Fruit fly (Drosophila melanogaster): ENCODE measurements around the gene CG3558.

The CG3558 gene

dm6 chr2L:3034969-3035368 is 42.3 kb downstream of the CG3558 start, which contains the start of gene CG17258:
TSS of gene CG17258 (minus strand) at chr2L:3035348.
- TF ChIP-seq Mnt (GFP tag; optimal IDR thresholded peaks at IDR 0.05) (no peak), CG33017 (tag; optimal IDR thresholded peaks at IDR 0.05) (no peak), CG11617 (GFP tag; optimal IDR thresholded peaks at IDR 0.05) (no peak), Clk (GFP tag; optimal IDR thresholded peaks at IDR 0.05) (no peak), CG12768 (GFP tag; optimal IDR thresholded peaks at IDR 0.05) (no peak), CG14711 (tag; optimal IDR thresholded peaks at IDR 0.05) (no peak), CG1620 (GFP tag; optimal IDR thresholded peaks at IDR 0.05) (no peak), kay (GFP tag; ENCODE audit: borderline replicate concordance) (no peak), Crg-1 (GFP tag; optimal IDR thresholded peaks at IDR 0.05) (no peak), CG7045 (GFP tag; optimal IDR thresholded peaks at IDR 0.05) (no peak), cnc (optimal IDR thresholded peaks at IDR 0.05) (no peak), cic (GFP tag; optimal IDR thresholded peaks at IDR 0.05) (no peak), pad (GFP tag; optimal IDR thresholded peaks at IDR 0.05) (no peak), toe (GFP tag; optimal IDR thresholded peaks at IDR 0.05) (no peak), Hr96 (GFP tag; optimal IDR thresholded peaks at IDR 0.05) (no peak), CG5204 (GFP tag; optimal IDR thresholded peaks at IDR 0.05) (no peak), CG7101 (tag; optimal IDR thresholded peaks at IDR 0.05) (no peak), ovo (GFP tag; optimal IDR thresholded peaks at IDR 0.05) (no peak), bab1 (GFP tag; optimal IDR thresholded peaks at IDR 0.05) (no peak)

dm6 chr2L:3037153-3037579 is 44.5 kb downstream of the CG3558 start, which contains the start of the genes CG17260 and SerRS:
TSS of gene CG17260 (plus strand) at chr2L:3037230.
TSS of gene SerRS (minus strand) at chr2L:3037403.
- peak; percentile 93 for TF ChIP-seq Crg-1 (GFP tag; optimal IDR thresholded peaks at IDR 0.05)
- no peak for TF ChIP-seq CG5204 (GFP tag; optimal IDR thresholded peaks at IDR 0.05)
- TF ChIP-seq CG14711 (tag; optimal IDR thresholded peaks at IDR 0.05) = peak; percentile 92
- TF ChIP-seq Mnt (GFP tag; optimal IDR thresholded peaks at IDR 0.05) = peak; percentile 92
- peak; percentile 95 for TF ChIP-seq CG7101 (tag; optimal IDR thresholded peaks at IDR 0.05)
- peak; percentile 90 for TF ChIP-seq CG33017 (tag; optimal IDR thresholded peaks at IDR 0.05)
- peak; percentile 96 for TF ChIP-seq CG12768 (GFP tag; optimal IDR thresholded peaks at IDR 0.05)
- peak; percentile 84 for TF ChIP-seq Hr96 (GFP tag; optimal IDR thresholded peaks at IDR 0.05)
- TF ChIP-seq kay (GFP tag; ENCODE audit: borderline replicate concordance) = peak; percentile 99
- TF ChIP-seq Clk (GFP tag; optimal IDR thresholded peaks at IDR 0.05) = peak; percentile 78
- peak; percentile 93 for TF ChIP-seq tj (GFP tag; optimal IDR thresholded peaks at IDR 0.05)
- TF ChIP-seq CG11617 (GFP tag; optimal IDR thresholded peaks at IDR 0.05) = peak; percentile 86
- TF ChIP-seq ovo (GFP tag; optimal IDR thresholded peaks at IDR 0.05) = peak; percentile 34
- TF ChIP-seq bab1 (GFP tag; optimal IDR thresholded peaks at IDR 0.05) = peak; percentile 95
- peak; percentile 88 for TF ChIP-seq CG7045 (GFP tag; optimal IDR thresholded peaks at IDR 0.05)
- TF ChIP-seq cic (GFP tag; optimal IDR thresholded peaks at IDR 0.05) = peak; percentile 67
- peak; percentile 92 for TF ChIP-seq pad (GFP tag; optimal IDR thresholded peaks at IDR 0.05)
- TF ChIP-seq CG1620 (GFP tag; optimal IDR thresholded peaks at IDR 0.05) = peak; percentile 84
- peak; percentile 90 for TF ChIP-seq toe (GFP tag; optimal IDR thresholded peaks at IDR 0.05)
- peak in 1 of 2 experiments; percentile 66 for TF ChIP-seq cnc (optimal IDR thresholded peaks at IDR 0.05)

dm6 chr2L:3039774-3040173 is 47.1 kb downstream of the CG3558 start, which contains the start of the genes cnir and CG17221:
TSS of gene cnir (minus strand) at chr2L:3039812.
TSS of gene CG17221 (plus strand) at chr2L:3039976.
- peak; percentile 86 for TF ChIP-seq Crg-1 (GFP tag; optimal IDR thresholded peaks at IDR 0.05)
- TF ChIP-seq bab1 (GFP tag; optimal IDR thresholded peaks at IDR 0.05) = peak; percentile 75
- TF ChIP-seq Mnt (GFP tag; optimal IDR thresholded peaks at IDR 0.05) = peak; percentile 85
- TF ChIP-seq toe (GFP tag; optimal IDR thresholded peaks at IDR 0.05) = peak; percentile 93
- peak; percentile 59 for TF ChIP-seq cic (GFP tag; optimal IDR thresholded peaks at IDR 0.05)
- TF ChIP-seq CG12768 (GFP tag; optimal IDR thresholded peaks at IDR 0.05) = peak; percentile 77
- peak; percentile 69 for TF ChIP-seq pad (GFP tag; optimal IDR thresholded peaks at IDR 0.05)
- TF ChIP-seq cnc (optimal IDR thresholded peaks at IDR 0.05) = no peak
- peak; percentile 31 for TF ChIP-seq Clk (GFP tag; optimal IDR thresholded peaks at IDR 0.05)
- TF ChIP-seq tj (GFP tag; optimal IDR thresholded peaks at IDR 0.05) = peak; percentile 65
- peak; percentile 73 for TF ChIP-seq CG7045 (GFP tag; optimal IDR thresholded peaks at IDR 0.05)
- peak; percentile 77 for TF ChIP-seq CG33017 (tag; optimal IDR thresholded peaks at IDR 0.05)
- TF ChIP-seq CG5204 (GFP tag; optimal IDR thresholded peaks at IDR 0.05) = peak; percentile 87
- peak; percentile 92 for TF ChIP-seq CG1620 (GFP tag; optimal IDR thresholded peaks at IDR 0.05)
- TF ChIP-seq CG7101 (tag; optimal IDR thresholded peaks at IDR 0.05) = peak; percentile 84
- TF ChIP-seq CG11617 (GFP tag; optimal IDR thresholded peaks at IDR 0.05) = peak; percentile 78
- peak; percentile 85 for TF ChIP-seq Hr96 (GFP tag; optimal IDR thresholded peaks at IDR 0.05)
- TF ChIP-seq kay (GFP tag; ENCODE audit: borderline replicate concordance) = peak; percentile 99
- TF ChIP-seq ovo (GFP tag; optimal IDR thresholded peaks at IDR 0.05) = peak; percentile 43
- TF ChIP-seq CG14711 (tag; optimal IDR thresholded peaks at IDR 0.05) = peak; percentile 72

dm6 chr2L:3041918-3042615 is 49.4 kb downstream of the CG3558 start, which contains the start of gene CG17261:
TSS of gene CG17261 (plus strand) at chr2L:3042551.
- no peak for TF ChIP-seq CG7045 (GFP tag; optimal IDR thresholded peaks at IDR 0.05)
- no peak for TF ChIP-seq CG33017 (tag; optimal IDR thresholded peaks at IDR 0.05)
- no peak for TF ChIP-seq cnc (optimal IDR thresholded peaks at IDR 0.05)
- no peak for TF ChIP-seq toe (GFP tag; optimal IDR thresholded peaks at IDR 0.05)
- peak; percentile 39 for TF ChIP-seq CG7101 (tag; optimal IDR thresholded peaks at IDR 0.05)
- TF ChIP-seq CG12768 (GFP tag; optimal IDR thresholded peaks at IDR 0.05) = no peak
- peak; percentile 74 for TF ChIP-seq Mnt (GFP tag; optimal IDR thresholded peaks at IDR 0.05)
- peak; percentile 49 for TF ChIP-seq cic (GFP tag; optimal IDR thresholded peaks at IDR 0.05)
- TF ChIP-seq Clk (GFP tag; optimal IDR thresholded peaks at IDR 0.05) = no peak
- no peak for TF ChIP-seq CG11617 (GFP tag; optimal IDR thresholded peaks at IDR 0.05)
- no peak for TF ChIP-seq CG1620 (GFP tag; optimal IDR thresholded peaks at IDR 0.05)
- no peak for TF ChIP-seq tj (GFP tag; optimal IDR thresholded peaks at IDR 0.05)
- TF ChIP-seq CG5204 (GFP tag; optimal IDR thresholded peaks at IDR 0.05) = no peak
- no peak for TF ChIP-seq Crg-1 (GFP tag; optimal IDR thresholded peaks at IDR 0.05)
- TF ChIP-seq CG14711 (tag; optimal IDR thresholded peaks at IDR 0.05) = peak; percentile 35
- TF ChIP-seq Hr96 (GFP tag; optimal IDR thresholded peaks at IDR 0.05) = no peak
- TF ChIP-seq ovo (GFP tag; optimal IDR thresholded peaks at IDR 0.05) = no peak
- TF ChIP-seq pad (GFP tag; optimal IDR thresholded peaks at IDR 0.05) = no peak
- peak; percentile 74 for TF ChIP-seq kay (GFP tag; ENCODE audit: borderline replicate concordance)
- no peak for TF ChIP-seq bab1 (GFP tag; optimal IDR thresholded peaks at IDR 0.05)
